Worm (Caenorhabditis elegans) whole organism, midembryonic: ENCODE measurements around the gene F37A4.4.

Source experiments
- T22C8.4 ChIP-seq: fragments of 200-800 bp; sonication (Bioruptor generic); IDR thresholded peaks from 2 replicates; pipeline ENCODE4 v1.3.6; 2022; ENCODE audit warnings: missing genetic modification characterization, missing compliant biosample characterization
- flt-1 ChIP-seq: fragments of 200-800 bp; sonication (Bioruptor generic); IDR thresholded peaks from 2 replicates; pipeline ENCODE4 v1.3.6; 2022; ENCODE audit warnings: missing genetic modification characterization, missing compliant biosample characterization
- med-1 ChIP-seq: sonication (generic microtip); optimal IDR thresholded peaks from 2 replicates; lab custom pipeline; 2017; ENCODE audit warnings: missing genetic modification characterization, mild to moderate bottlenecking, missing compliant biosample characterization, antibody characterized with exemption, missing genetic modification reagents; ENCODE audit not compliant: insufficient read depth
- ref-1 ChIP-seq: fragments of 200-800 bp; sonication (Bioruptor generic); conservative IDR thresholded peaks from 2 replicates; pipeline ENCODE4 v1.3.6; 2022; ENCODE audit warnings: missing genetic modification reagents, missing genetic modification characterization, missing compliant biosample characterization
- ztf-23 ChIP-seq: fragments of 200-800 bp; sonication (Bioruptor generic); IDR thresholded peaks from 2 replicates; pipeline ENCODE4 v1.3.6; 2022; ENCODE audit warnings: missing genetic modification reagents, missing genetic modification characterization, missing compliant biosample characterization
- ztf-29 ChIP-seq: fragments of 200-800 bp; sonication (Bioruptor generic); IDR thresholded peaks from 2 replicates; pipeline ENCODE4 v1.3.6; 2022; ENCODE audit warnings: missing genetic modification reagents, missing genetic modification characterization, missing compliant biosample characterization

- TF ChIP-seq ztf-23 (GFP tag; lab: Robert Waterston, UW) (no peak), ref-1 (GFP tag; lab: Robert Waterston, UW) (no peak), ztf-29 (GFP tag; lab: Robert Waterston, UW) (no peak), med-1 (GFP tag; lab: Kevin White, UChicago) (no peak), flt-1 (GFP tag; lab: Robert Waterston, UW) (no peak), T22C8.4 (GFP tag; lab: Robert Waterston, UW) (no peak)
Observed at ce11 chrIII:6705515-6705914, 7.9 kb upstream of the F37A4.4 start, which contains the start of gene F37A4.6.
